Worm (Caenorhabditis elegans): ENCODE results near the gene F49A5.10.

ce11 chrV:16832865-16833264, 42.2 kb upstream of the F49A5.10 start, which contains the start of gene phy-3:
- TF ChIP-seq pha-4 (tag; optimal IDR thresholded peaks at IDR 0.05) (no peak), ceh-82 (tag; optimal IDR thresholded peaks at IDR 0.05) (no peak), fos-1 (tag; optimal IDR thresholded peaks at IDR 0.05) (no peak)
